Fruit fly (Drosophila melanogaster) ovary, adult (tissue): Measurements from ENCODE around the gene Rala.
A peak's percentile ranks its signal among the peaks of the same experiment; 100 is the strongest.

Experiments
- CG17801 ChIP-seq: fragments of 200-800 bp; optimal IDR thresholded peaks from 2 replicates; lab custom pipeline; 2019; ENCODE audit warnings: missing biosample characterization, mild to moderate bottlenecking, missing genetic modification characterization, moderate library complexity; ENCODE audit not compliant: partially characterized antibody

Gene Rala

dm6 chrX:3719480-3720064, at the start of gene Rala, which contains the start of gene Tlk:
Rala (minus strand) TSS chrX:3719635.
Tlk (plus strand) TSS chrX:3720007.
- TF ChIP-seq CG17801 (GFP tag; lab: Kevin White, UChicago) = peak; percentile 28

dm6 chrX:3768202-3768601, 48.8 kb upstream of the Rala start:
- no peak for TF ChIP-seq CG17801 (GFP tag; lab: Kevin White, UChicago)

- TF ChIP-seq CG17801 (GFP tag; lab: Kevin White, UChicago) = no peak
These were observed 47.6 kb upstream of the Rala start for dm6 chrX:3767085-3767484.

- no peak for TF ChIP-seq CG17801 (GFP tag; lab: Kevin White, UChicago)
These were observed 44.8 kb upstream of the Rala start for dm6 chrX:3764223-3764622.

dm6 chrX:3762914-3763489, 43.6 kb upstream of the Rala start:
- TF ChIP-seq CG17801 (GFP tag; lab: Kevin White, UChicago) = no peak

dm6 chrX:3762441-3762840, 43.0 kb upstream of the Rala start:
- no peak for TF ChIP-seq CG17801 (GFP tag; lab: Kevin White, UChicago)

- TF ChIP-seq CG17801 (GFP tag; lab: Kevin White, UChicago) = peak; percentile 88
These were observed 42.1 kb upstream of the Rala start for dm6 chrX:3761318-3762081.

- TF ChIP-seq CG17801 (GFP tag; lab: Kevin White, UChicago) = peak; percentile 38
These were observed 31.0 kb upstream of the Rala start for dm6 chrX:3750232-3751075.

- TF ChIP-seq CG17801 (GFP tag; lab: Kevin White, UChicago) = no peak
These were observed 29.5 kb upstream of the Rala start for dm6 chrX:3748741-3749484.

- peak; percentile 58 for TF ChIP-seq CG17801 (GFP tag; lab: Kevin White, UChicago)
These were observed 28.8 kb upstream of the Rala start for dm6 chrX:3748248-3748647.

dm6 chrX:3747566-3747965, 28.1 kb upstream of the Rala start:
- TF ChIP-seq CG17801 (GFP tag; lab: Kevin White, UChicago) = no peak

- no peak for TF ChIP-seq CG17801 (GFP tag; lab: Kevin White, UChicago)
These were observed 27.5 kb upstream of the Rala start for dm6 chrX:3746898-3747297.

dm6 chrX:3745264-3745564, 25.8 kb upstream of the Rala start:
- TF ChIP-seq CG17801 (GFP tag; lab: Kevin White, UChicago) = no peak

- peak; percentile 79 for TF ChIP-seq CG17801 (GFP tag; lab: Kevin White, UChicago)
These were observed 25.2 kb upstream of the Rala start for dm6 chrX:3744492-3745263.
